Fruit fly (Drosophila melanogaster) S2 (cell line): ENCODE results near the gene SWIP.

Source experiments
- CG8478 ChIP-seq: fragments of >200 bp; optimal IDR thresholded peaks from 2 replicates; lab custom pipeline; 2018
- CTCF ChIP-seq, 2 experiments: fragments of >200 bp; optimal IDR thresholded peaks; 2 replicates each; lab custom pipeline; 2018

DNA sequence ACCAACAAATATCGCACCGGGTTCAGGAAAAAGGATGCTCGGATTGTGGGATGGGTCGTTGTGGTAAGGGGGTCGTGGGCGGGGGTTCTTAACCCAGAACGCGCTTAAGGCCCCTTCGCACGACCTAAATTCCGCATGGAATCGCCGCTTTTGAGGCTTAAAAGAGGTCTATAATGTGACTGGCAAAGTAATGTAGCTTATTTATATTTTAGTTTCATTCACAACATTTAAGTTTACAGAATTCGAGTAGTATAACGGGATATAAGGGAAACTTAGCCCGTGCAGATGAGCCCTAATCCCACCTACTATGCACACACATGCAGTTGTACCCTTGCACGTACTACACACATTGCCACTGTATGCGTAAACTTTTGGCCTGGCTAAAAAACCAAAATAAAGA is 34.7 kb upstream of the SWIP start:
- TF ChIP-seq CG8478 (lab: Kevin White, UChicago) (no peak), CTCF (optimal IDR thresholded peaks at IDR 0.05; lab: Kevin White, UChicago) (no peak)
